Worm (Caenorhabditis elegans): ENCODE measurements around the gene F40F8.3.

ce11 chrII:11176441-11176840 is 47.4 kb downstream of the F40F8.3 start:
- TF ChIP-seq ztf-11 (tag; optimal IDR thresholded peaks at IDR 0.05) (no peak), egl-27 (tag; optimal IDR thresholded peaks at IDR 0.05) (no peak), mdl-1 (tag; optimal IDR thresholded peaks at IDR 0.05) (no peak), ama-1 (optimal IDR thresholded peaks at IDR 0.05) (no peak), nhr-10 (tag; optimal IDR thresholded peaks at IDR 0.05) (no peak), Y55F3AM.14 (GFP tag; optimal IDR thresholded peaks at IDR 0.05) (no peak), skn-1 (tag; optimal IDR thresholded peaks at IDR 0.05) (no peak), elt-3 (tag; optimal IDR thresholded peaks at IDR 0.05) (no peak)
